Worm (Caenorhabditis elegans) whole organism, L1 larva: ENCODE measurements around the gene Y43C5B.3.
A peak's percentile ranks its signal among the peaks of the same experiment; 100 is the strongest.

ENCODE experiments used
- blmp-1 ChIP-seq: fragments of 150-350 bp; optimal IDR thresholded peaks from 2 replicates; lab custom pipeline; 2014; ENCODE audit warnings: missing biosample characterization, missing genetic modification characterization
- ceh-82 ChIP-seq, 3 experiments: fragments of 150-350 bp in 1 of 3; sonication (generic microtip) in 2 of 3; optimal IDR thresholded peaks; 2 replicates each; lab custom pipeline; 2014 to 2017; ENCODE audit warnings: missing biosample characterization in 3 of 3, missing genetic modification characterization in 3 of 3
- ceh-88 ChIP-seq: fragments of 200-800 bp; sonication (Bioruptor generic); IDR thresholded peaks from 2 replicates; pipeline ENCODE4 v1.3.6; 2022; ENCODE audit warnings: missing genetic modification characterization, missing compliant biosample characterization
- ceh-90 ChIP-seq: sonication (generic microtip); optimal IDR thresholded peaks from 2 replicates; lab custom pipeline; 2016; ENCODE audit warnings: missing genetic modification characterization, missing compliant biosample characterization
- fkh-10 ChIP-seq: sonication (generic microtip); optimal IDR thresholded peaks from 2 replicates; lab custom pipeline; 2017; ENCODE audit warnings: missing biosample characterization, missing genetic modification reagents, missing genetic modification characterization
- grh-1 ChIP-seq: fragments of 200-800 bp; sonication (Bioruptor generic); IDR thresholded peaks from 2 replicates; pipeline ENCODE4 v1.3.6; 2022; ENCODE audit warnings: missing genetic modification reagents, missing genetic modification characterization, missing compliant biosample characterization
- irx-1 ChIP-seq: sonication (generic microtip); optimal IDR thresholded peaks from 2 replicates; lab custom pipeline; 2016; ENCODE audit warnings: missing genetic modification characterization, missing compliant biosample characterization
- jun-1 ChIP-seq: fragments of 150-350 bp; optimal IDR thresholded peaks from 2 replicates; lab custom pipeline; 2014; ENCODE audit warnings: missing biosample characterization, missing genetic modification reagents, missing genetic modification characterization
- lin-14 ChIP-seq: fragments of 200-800 bp; sonication (Bioruptor generic); optimal IDR thresholded peaks from 2 replicates; lab custom pipeline; 2018; ENCODE audit warnings: mild to moderate bottlenecking, missing genetic modification characterization, moderate library complexity, missing compliant biosample characterization
- lin-39 ChIP-seq: fragments of 150-350 bp; optimal IDR thresholded peaks from 2 replicates; lab custom pipeline; 2014; ENCODE audit warnings: missing biosample characterization, missing genetic modification reagents, missing genetic modification characterization
- lsy-2 ChIP-seq, 2 experiments: fragments of 150-350 bp; optimal IDR thresholded peaks; 2 replicates each; lab custom pipeline; 2014; ENCODE audit warnings: missing biosample characterization in 2 of 2, missing genetic modification characterization in 2 of 2
- nhr-19 ChIP-seq: fragments of 200-800 bp; sonication (Bioruptor generic); conservative IDR thresholded peaks from 2 replicates; pipeline ENCODE4 v1.3.6; 2022; ENCODE audit warnings: missing genetic modification characterization, missing compliant biosample characterization
- nhr-85 ChIP-seq: sonication (generic microtip); peaks from one replicate; lab custom pipeline; 2016; ENCODE audit warnings: missing genetic modification characterization, inconsistent platforms, missing compliant biosample characterization
- snpc-4 ChIP-seq: fragments of 150-350 bp; optimal IDR thresholded peaks from 2 replicates; lab custom pipeline; 2014; ENCODE audit warnings: missing biosample characterization, missing genetic modification characterization
- unc-86 ChIP-seq: sonication (generic microtip); optimal IDR thresholded peaks from 2 replicates; lab custom pipeline; 2016; ENCODE audit warnings: missing genetic modification characterization, missing compliant biosample characterization
- xbp-1 ChIP-seq: sonication (generic microtip); optimal IDR thresholded peaks from 2 replicates; lab custom pipeline; 2016; ENCODE audit warnings: missing genetic modification characterization, missing compliant biosample characterization

Y43C5B.3 gene

ce11 chrIV:10403193-10404058 is 53.0 kb downstream of the Y43C5B.3 start, which contains the start of gene gpa-7 (continued):
- TF ChIP-seq snpc-4 (tag; lab: Kevin White, UChicago), result no peak
- no peak for TF ChIP-seq grh-1
- TF ChIP-seq nhr-85 (tag; lab: Kevin White, UChicago), result no peak
- no peak for TF ChIP-seq ceh-88
- no peak for TF ChIP-seq ceh-90
- TF ChIP-seq unc-86 (tag; lab: Kevin White, UChicago), result peak; percentile 84
- peak; percentile 96 for TF ChIP-seq lin-14 (GFP tag; lab: Kevin White, UChicago)
- TF ChIP-seq xbp-1, result peak; percentile 46
- TF ChIP-seq blmp-1 (tag; lab: Kevin White, UChicago), result peak; percentile 89
- peak; percentile 46 to 73 for TF ChIP-seq lsy-2 (tag; optimal IDR thresholded peaks at IDR 0.05; lab: Kevin White, UChicago)
- TF ChIP-seq fkh-10 (GFP tag; lab: Kevin White, UChicago), result peak; percentile 93
- TF ChIP-seq lin-39 (tag; lab: Kevin White, UChicago), result no peak
- peak; percentile 49 for TF ChIP-seq jun-1 (tag; lab: Kevin White, UChicago)
- peak in 2 of 3 experiments; percentile 54 to 65 for TF ChIP-seq ceh-82 (tag; optimal IDR thresholded peaks at IDR 0.05; lab: Kevin White, UChicago)
- peak; percentile 28 for TF ChIP-seq irx-1 (tag; lab: Kevin White, UChicago)
- TF ChIP-seq nhr-19 (GFP tag; lab: Robert Waterston, UW), result peak; percentile 39
